Fruit fly (Drosophila melanogaster) whole organism, wandering third instar larva: ENCODE measurements around the gene Mettl5.

Experiments used
- CrebA ChIP-seq: fragments of 200-800 bp; sonication (Bioruptor generic); optimal IDR thresholded peaks from 2 replicates; lab custom pipeline; 2016; ENCODE audit warnings: missing biosample characterization, mild to moderate bottlenecking, missing genetic modification characterization, borderline replicate concordance
- Hr78 ChIP-seq: fragments of >200 bp; optimal IDR thresholded peaks from 2 replicates; lab custom pipeline; 2017; ENCODE audit warnings: missing biosample characterization, missing genetic modification characterization
- Hr83 ChIP-seq: fragments of 200-300 bp; sonication (Bioruptor generic); optimal IDR thresholded peaks from 2 replicates; lab custom pipeline; 2016; ENCODE audit warnings: missing biosample characterization, mild to moderate bottlenecking, missing genetic modification characterization, moderate library complexity; ENCODE audit not compliant: poor library complexity, severe bottlenecking
- Mio ChIP-seq: sonication (Bioruptor generic); optimal IDR thresholded peaks from 2 replicates; lab custom pipeline; 2016; ENCODE audit warnings: missing biosample characterization, missing genetic modification characterization
- br ChIP-seq: fragments of 200-800 bp; sonication (Bioruptor generic); optimal IDR thresholded peaks from 2 replicates; lab custom pipeline; 2016; ENCODE audit warnings: missing biosample characterization, missing genetic modification characterization
- brk ChIP-seq: fragments of 200-800 bp; sonication (Bioruptor generic); optimal IDR thresholded peaks from 2 replicates; lab custom pipeline; 2016; ENCODE audit warnings: missing biosample characterization, mild to moderate bottlenecking, missing genetic modification characterization
- foxo ChIP-seq, 2 experiments: fragments of 200-800 bp; sonication (Bioruptor generic); optimal IDR thresholded peaks; 2 replicates in 1 of 2; 3 replicates in 1 of 2; lab custom pipeline; 2016 to 2017; ENCODE audit warnings: missing biosample characterization in 2 of 2, missing genetic modification characterization in 2 of 2
- fru ChIP-seq: fragments of 200-800 bp; sonication (Bioruptor generic); optimal IDR thresholded peaks from 3 replicates; lab custom pipeline; 2016; ENCODE audit warnings: missing biosample characterization, mild to moderate bottlenecking, missing genetic modification characterization
- pan ChIP-seq: fragments of >200 bp; optimal IDR thresholded peaks from 2 replicates; lab custom pipeline; 2017
- sv ChIP-seq: fragments of 200-800 bp; sonication (Bioruptor generic); optimal IDR thresholded peaks from 3 replicates; lab custom pipeline; 2016; ENCODE audit warnings: missing biosample characterization, missing genetic modification characterization
- usp ChIP-seq: fragments of >200 bp; optimal IDR thresholded peaks from 2 replicates; lab custom pipeline; 2017; ENCODE audit warnings: missing biosample characterization, missing genetic modification characterization

- TF ChIP-seq Mio, result no peak
- no peak for TF ChIP-seq sv (GFP tag; lab: Kevin White, UChicago)
- no peak for TF ChIP-seq Hr78 (GFP tag; lab: Kevin White, UChicago)
- no peak for TF ChIP-seq CrebA (GFP tag; lab: Kevin White, UChicago)
- no peak for TF ChIP-seq br (GFP tag; lab: Kevin White, UChicago)
- TF ChIP-seq foxo (GFP tag; optimal IDR thresholded peaks at IDR 0.05; lab: Kevin White, UChicago), result no peak
- TF ChIP-seq usp (GFP tag; lab: Kevin White, UChicago), result no peak
- TF ChIP-seq brk, result no peak
- no peak for TF ChIP-seq fru (GFP tag; lab: Kevin White, UChicago)
- TF ChIP-seq Hr83 (GFP tag; lab: Kevin White, UChicago), result no peak
- no peak for TF ChIP-seq pan (lab: Kevin White, UChicago)
Measured at dm6 chr3L:19229491-19229890, 34.1 kb upstream of the Mettl5 start.
